Worm (Caenorhabditis elegans) whole organism, dauer: Measurements from ENCODE around the gene EEED8.15.

Source experiments
- unc-62 ChIP-seq: sonication (generic microtip); optimal IDR thresholded peaks from 2 replicates; lab custom pipeline; 2017; ENCODE audit warnings: missing biosample characterization, missing genetic modification reagents, missing genetic modification characterization

EEED8.15 gene

DNA sequence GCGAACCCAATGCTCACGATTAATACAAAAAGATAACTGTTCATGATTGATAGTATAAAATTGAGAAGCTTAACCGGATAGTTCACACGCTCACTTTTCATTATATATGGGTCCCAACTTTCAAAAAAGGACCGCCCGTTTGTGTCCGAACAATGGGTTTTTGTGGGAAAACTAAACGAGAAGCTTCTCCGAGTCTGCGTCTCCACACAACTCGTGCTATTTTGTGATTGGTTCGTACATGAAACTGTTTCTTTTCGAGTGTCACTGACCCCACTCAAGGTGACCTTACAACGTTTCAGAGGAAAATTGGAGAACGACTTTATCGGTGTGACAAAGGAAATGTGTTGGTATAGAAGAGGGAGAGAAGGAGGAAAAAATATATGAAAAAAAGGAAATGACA is 17.8 kb downstream of the EEED8.15 start, which contains the start of gene dct-5:
Gene dct-5 (minus strand): TSS at position 101 of the 400 bp plus-strand sequence.
- no peak for TF ChIP-seq unc-62 (GFP tag; lab: Kevin White, UChicago)

DNA sequence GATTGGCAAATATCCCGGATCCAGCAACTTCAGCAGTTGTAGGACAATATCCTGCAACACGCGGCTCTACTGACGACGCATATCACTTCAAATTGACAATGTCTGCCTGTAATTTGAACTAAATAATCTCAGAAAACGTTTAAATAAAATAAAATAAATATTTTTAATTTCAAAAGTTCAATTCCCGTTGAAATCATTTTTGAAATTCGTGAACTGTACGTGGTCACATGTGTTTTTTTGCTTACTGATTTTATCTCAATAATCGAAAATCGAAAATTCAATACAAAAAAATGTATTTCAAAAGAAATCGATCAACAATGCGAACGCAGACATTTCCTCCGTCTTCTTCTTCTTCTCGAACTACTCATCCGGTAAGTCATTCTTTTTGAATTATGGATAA is 18.6 kb downstream of the EEED8.15 start, which contains the start of gene F07F6.1:
Gene F07F6.1 (plus strand): TSS at position 301 of the 400 bp plus-strand sequence.
- no peak for TF ChIP-seq unc-62 (GFP tag; lab: Kevin White, UChicago)

DNA sequence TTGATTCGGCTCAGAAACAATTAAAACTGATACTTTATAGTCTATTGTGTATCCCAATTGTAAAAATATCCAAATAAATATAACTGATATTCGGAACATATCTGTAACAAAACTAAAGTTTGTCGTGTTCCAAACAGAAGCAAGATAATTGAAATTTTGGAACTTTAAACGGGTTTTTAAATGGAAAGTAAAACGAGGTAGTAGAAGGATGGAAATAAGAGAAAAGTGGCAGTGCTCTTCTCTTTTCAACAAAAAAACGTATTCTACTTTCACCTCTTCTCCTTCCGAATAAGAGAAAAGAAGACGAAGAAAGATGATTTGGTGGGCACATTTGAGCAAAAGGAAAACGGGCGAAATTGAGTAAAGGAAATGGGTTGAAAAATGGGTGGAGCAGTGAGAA is 27.5 kb downstream of the EEED8.15 start, which contains the start of gene nmr-1:
Gene nmr-1 (minus strand): TSS at position 101 of the 400 bp plus-strand sequence.
- no peak for TF ChIP-seq unc-62 (GFP tag; lab: Kevin White, UChicago)

DNA sequence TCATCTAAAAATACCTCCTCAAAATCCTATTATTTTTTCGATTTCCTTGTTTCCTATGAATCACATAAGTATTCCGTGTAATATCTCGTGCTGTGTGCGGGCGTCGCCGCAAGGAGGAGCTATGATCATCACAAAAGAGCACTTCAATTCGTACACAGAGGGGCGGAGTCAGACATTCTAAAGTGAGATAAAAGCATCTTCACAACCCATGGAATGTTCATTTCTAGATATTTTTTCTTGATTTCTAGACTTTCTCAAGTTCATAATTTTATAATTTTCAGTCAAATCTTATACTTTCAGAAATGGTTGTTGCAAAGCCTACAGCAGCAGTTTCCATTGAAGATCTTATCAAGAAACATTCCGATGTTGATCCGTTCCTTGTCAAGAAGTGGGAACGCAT is 28.4 kb downstream of the EEED8.15 start, which contains the start of gene cex-1:
Gene cex-1 (plus strand): TSS at position 301 of the 400 bp plus-strand sequence.
- TF ChIP-seq unc-62 (GFP tag; lab: Kevin White, UChicago), result no peak

DNA sequence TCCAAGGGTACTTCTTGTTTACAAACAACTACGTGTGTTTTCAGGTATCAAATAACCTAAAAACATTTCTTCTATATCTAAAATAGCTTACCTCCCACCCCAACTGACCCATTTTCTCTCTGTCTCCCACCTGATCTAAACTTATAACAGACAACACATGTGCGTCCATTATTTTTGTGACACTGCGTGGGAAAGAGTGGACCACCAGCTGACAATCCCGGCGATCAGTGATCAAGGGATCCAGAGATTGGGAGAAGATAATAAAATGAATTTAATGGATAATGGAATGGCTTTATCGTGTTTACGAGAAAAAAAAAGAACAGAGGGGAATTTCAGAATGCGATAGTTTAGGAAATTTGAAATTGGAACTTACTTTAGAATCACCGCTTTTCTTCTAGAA is 30.2 kb downstream of the EEED8.15 start:
- TF ChIP-seq unc-62 (GFP tag; lab: Kevin White, UChicago), result no peak

DNA sequence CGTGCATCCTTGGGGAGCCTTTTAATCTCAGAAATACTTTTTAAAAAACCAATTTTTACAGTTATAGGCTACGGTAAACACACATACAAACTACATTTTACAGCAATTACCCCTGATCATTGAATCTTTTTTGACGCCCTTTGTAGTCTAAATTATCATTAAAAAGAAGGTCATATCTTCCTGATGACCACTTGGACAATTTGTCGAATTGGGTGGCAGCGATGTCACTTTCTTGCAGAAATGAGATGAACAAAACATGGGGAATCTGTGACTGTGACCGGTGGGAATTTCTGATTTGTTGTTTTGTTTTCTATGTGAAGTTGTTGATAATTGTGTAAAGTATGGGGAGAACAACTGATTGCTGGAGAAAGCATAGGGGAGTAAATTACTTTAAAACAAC is 30.6 kb downstream of the EEED8.15 start:
- no peak for TF ChIP-seq unc-62 (GFP tag; lab: Kevin White, UChicago)

DNA sequence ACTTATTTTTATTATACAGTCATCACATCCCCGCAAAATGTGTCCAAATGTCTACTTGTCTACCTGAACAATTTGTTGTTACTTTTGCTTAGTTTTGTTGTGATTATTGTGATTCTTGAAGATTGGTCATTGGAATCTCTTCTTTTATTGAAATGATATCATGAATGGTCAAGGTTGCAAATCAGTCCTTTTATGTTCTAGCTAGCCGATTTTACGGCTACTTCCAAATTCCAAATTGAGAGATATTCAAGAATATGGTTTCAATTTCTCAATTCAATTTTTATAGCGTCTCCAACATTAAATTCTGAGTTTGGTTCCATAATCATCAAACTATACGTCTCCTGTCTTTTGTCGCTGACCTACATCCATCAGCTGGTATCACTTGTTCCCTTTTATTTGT is 32.2 kb downstream of the EEED8.15 start:
- no peak for TF ChIP-seq unc-62 (GFP tag; lab: Kevin White, UChicago)

DNA sequence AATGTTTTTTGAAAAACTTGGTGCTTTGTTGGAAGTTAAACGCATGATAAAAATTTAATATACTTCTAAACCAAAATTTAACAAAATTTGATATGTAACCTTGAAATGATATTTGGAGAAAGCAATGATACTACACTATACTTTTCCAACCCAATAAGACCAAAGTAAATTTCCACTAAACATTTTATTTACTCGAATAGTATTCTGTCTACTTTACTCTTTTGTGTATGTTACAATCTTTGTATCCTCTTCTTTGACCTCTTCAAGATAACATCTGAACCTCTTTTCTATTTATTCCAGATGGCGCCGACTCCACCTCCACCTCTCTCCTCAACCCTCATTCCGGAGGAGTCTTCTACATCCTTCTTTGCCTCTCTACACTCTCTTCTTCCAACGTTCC is 34.5 kb downstream of the EEED8.15 start, which contains the start of gene dhs-5:
Gene dhs-5 (plus strand): TSS at position 301 of the 400 bp plus-strand sequence.
- TF ChIP-seq unc-62 (GFP tag; lab: Kevin White, UChicago), result no peak

DNA sequence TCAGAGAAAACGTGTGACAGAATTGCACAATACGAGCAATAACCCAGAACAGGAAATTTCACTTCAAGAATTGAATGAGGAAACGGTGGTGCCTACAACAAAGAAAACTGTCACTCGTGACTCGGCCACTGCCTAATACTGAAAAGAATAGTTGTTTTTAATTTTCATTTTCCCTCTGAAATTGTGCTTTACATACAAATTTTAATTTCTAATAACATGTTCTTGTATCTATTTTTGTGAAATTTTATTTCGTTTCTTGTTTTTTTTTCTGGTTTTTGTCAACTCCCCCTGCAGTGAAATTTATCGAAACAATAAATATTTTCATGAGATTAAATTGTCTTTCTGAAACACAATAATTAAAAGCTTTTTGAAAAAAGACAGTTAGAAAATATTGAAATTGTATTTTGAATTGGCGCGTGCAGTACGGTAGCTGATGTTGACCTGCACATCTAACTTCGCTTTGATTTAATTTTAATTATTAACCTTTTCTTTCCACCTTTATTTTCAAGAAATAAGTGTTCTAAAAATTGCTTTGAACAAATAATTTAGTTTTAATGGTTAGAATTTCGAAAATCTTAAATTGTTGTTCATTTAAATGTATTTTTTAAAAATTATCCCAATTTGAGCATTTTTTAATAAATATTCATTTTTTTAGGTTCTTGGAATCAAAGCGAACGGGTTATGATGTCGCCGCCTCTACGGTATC is 36.8 kb downstream of the EEED8.15 start, which contains the start of gene daz-1:
Gene daz-1 (plus strand): TSS at position 656 of the 706 bp plus-strand sequence.
- no peak for TF ChIP-seq unc-62 (GFP tag; lab: Kevin White, UChicago)

DNA sequence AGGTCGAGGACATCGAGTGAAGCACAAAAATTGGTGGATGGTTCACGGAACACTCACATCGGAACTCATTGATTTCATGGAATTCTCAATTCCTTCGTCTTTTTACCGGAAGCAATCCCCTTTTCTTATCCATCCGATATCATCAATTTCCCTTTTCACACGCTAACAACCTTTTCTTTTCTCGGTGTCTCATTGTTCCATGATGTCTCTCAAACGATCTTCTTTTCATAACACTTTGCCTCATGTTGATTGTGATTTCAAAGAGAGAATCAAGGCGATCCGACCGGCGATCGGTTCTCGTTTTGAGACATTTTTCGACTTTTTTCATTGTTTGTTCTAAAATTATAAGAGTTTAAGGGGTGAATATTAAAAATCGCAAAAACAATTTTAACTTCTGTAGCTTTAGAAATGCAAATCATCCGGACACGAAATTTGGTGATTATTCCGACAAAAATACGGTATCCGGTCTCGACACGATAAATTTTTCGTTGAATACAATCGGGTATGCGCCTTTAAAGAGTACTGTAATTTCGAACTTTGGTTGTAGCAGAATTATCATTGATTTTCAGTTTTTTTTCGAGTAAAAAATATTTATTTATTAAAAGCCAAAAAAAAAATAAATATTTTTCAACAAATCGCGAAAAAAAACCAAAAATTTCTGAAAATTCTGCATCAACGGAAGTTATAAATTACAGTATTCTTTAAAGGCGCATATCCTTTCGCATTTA is 39.8 kb downstream of the EEED8.15 start:
- TF ChIP-seq unc-62 (GFP tag; lab: Kevin White, UChicago), result no peak

DNA sequence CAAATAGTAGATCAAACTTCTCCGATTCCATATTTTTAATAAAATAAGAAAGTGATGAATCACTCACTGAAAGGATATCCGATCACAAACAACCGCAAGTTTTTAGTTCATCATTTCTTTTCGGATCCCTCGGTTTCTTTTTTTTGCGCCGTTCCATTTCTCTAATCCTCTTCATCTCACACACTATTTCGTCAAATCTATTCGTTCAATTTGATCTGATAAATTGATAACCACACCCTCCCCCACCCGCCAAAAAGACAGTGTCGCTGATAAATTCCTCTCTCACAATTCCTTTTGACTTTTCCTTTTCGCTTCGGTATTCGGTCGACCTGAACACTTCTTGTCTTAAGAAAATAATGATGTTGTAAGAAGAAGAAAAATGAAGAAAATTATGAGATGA is 40.5 kb downstream of the EEED8.15 start:
- no peak for TF ChIP-seq unc-62 (GFP tag; lab: Kevin White, UChicago)

DNA sequence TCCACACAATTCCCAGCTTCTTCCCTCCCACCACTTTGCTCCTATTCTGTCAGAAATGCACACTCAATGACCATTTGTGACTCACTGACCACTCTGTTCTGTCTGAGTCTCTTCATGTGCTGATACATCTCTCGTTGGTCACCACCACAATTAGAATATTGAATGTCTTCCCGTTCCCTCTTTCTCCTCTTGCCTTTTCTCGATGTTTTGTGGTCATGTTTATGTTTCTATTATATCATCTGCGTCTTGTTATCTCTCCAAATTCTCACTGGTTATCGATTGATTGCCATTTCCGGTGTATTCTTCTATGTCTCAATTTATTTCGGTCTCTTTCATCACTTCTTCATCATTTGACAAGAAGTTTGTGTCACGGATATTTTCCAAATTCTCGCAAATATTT is 41.9 kb downstream of the EEED8.15 start:
- no peak for TF ChIP-seq unc-62 (GFP tag; lab: Kevin White, UChicago)

DNA sequence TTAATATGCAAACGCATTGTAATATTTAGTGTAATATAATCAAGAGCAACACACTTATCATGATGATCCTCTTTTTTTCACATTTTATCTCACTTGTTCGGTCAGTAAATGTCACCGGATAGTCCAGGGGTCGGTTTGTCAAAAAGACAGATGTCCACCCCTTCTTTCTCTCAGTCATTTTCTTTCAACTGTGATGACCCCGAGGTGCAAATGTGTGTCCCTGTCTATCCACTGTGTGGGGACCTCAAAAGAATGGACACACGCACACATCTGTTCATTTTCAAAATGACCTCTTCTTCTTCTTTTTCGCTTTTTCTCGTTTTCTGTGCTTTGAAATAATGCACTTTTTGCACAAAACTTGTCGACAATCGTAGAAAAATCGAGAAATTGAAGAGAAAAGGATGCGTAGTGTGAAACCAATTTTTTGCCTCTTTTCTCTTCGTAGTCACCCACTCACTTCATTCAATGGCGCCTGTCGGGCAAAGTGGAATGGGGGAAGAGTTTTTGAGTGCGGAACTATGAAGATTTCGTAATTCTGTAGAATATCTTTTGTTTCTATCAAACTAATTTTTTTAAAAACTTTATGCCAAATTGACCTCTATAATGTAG is 44.8 kb downstream of the EEED8.15 start:
- no peak for TF ChIP-seq unc-62 (GFP tag; lab: Kevin White, UChicago)

DNA sequence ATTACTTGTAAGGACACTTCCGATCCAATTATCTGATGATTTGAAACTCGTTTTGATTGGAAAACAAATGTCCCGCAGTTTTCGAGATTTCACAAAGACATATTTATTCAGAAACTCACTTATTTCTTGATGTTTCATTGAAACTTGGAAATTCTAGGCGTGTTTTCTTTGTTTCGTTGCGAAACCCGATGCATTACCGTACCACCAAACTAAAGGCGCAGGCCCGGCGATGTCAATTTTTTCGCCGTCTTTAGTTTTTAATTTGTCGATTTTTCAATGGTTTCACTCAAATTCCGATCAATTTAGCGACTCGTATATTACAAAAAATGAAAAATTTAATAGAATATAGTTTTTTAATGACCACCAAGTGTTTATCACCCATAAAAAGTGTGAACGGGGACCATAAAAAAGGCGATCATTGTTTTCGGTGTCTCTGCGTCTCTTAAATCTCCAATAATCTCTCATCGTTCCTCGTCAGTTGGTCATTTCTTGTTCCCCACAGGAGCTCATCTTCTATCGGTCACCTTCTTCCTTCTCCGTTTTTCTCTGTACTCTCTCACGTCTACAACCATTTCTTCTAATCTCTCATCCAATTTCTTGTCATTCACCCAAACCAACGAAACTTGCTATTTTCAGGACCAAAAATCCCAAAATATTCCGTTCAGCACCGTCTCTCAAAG is 46.8 kb downstream of the EEED8.15 start, which contains the start of gene clr-1:
Gene clr-1 (plus strand): TSS at position 630 of the 680 bp plus-strand sequence.
- no peak for TF ChIP-seq unc-62 (GFP tag; lab: Kevin White, UChicago)
